Worm (Caenorhabditis elegans) whole organism, L3 larva: Measurements from ENCODE around the gene spp-13.

ENCODE experiments used
- ceh-82 ChIP-seq: fragments of 150-350 bp; optimal IDR thresholded peaks from 2 replicates; lab custom pipeline; 2014; ENCODE audit warnings: missing biosample characterization, missing genetic modification characterization
- jun-1 ChIP-seq: fragments of 150-350 bp; optimal IDR thresholded peaks from 2 replicates; lab custom pipeline; 2014; ENCODE audit warnings: missing biosample characterization, missing genetic modification reagents, missing genetic modification characterization
- nfya-1 ChIP-seq: sonication (generic microtip); optimal IDR thresholded peaks from 2 replicates; lab custom pipeline; 2017; ENCODE audit warnings: missing genetic modification characterization, mild to moderate bottlenecking, missing compliant biosample characterization, antibody characterized with exemption, moderate library complexity; ENCODE audit not compliant: insufficient read depth
- nhr-12 ChIP-seq: fragments of 150-350 bp; optimal IDR thresholded peaks from 2 replicates; lab custom pipeline; 2014; ENCODE audit warnings: missing biosample characterization, missing genetic modification characterization
- nhr-25 ChIP-seq: sonication (generic microtip); optimal IDR thresholded peaks from 2 replicates; lab custom pipeline; 2017; ENCODE audit warnings: missing biosample characterization, missing genetic modification characterization
- pha-4 ChIP-seq: fragments of 150-350 bp; optimal IDR thresholded peaks from 2 replicates; lab custom pipeline; 2014; ENCODE audit warnings: missing biosample characterization, missing genetic modification reagents, missing genetic modification characterization
- snpc-4 ChIP-seq: fragments of 150-350 bp; optimal IDR thresholded peaks from 2 replicates; lab custom pipeline; 2014; ENCODE audit warnings: missing biosample characterization, missing genetic modification characterization
- unc-62 ChIP-seq: fragments of 150-350 bp; sonication (generic microtip); optimal IDR thresholded peaks from 4 replicates; lab custom pipeline; 2014; ENCODE audit warnings: missing biosample characterization, missing genetic modification reagents, missing genetic modification characterization
- zag-1 ChIP-seq: fragments of 150-350 bp; optimal IDR thresholded peaks from 2 replicates; lab custom pipeline; 2014; ENCODE audit warnings: missing biosample characterization, missing genetic modification characterization

- TF ChIP-seq jun-1, result no peak
- no peak for TF ChIP-seq nfya-1 (tag; lab: Kevin White, UChicago)
- TF ChIP-seq snpc-4 (tag; lab: Kevin White, UChicago), result no peak
- no peak for TF ChIP-seq nhr-12 (tag; lab: Kevin White, UChicago)
- TF ChIP-seq nhr-25 (tag; lab: Kevin White, UChicago), result no peak
- no peak for TF ChIP-seq unc-62
- no peak for TF ChIP-seq zag-1
- no peak for TF ChIP-seq ceh-82 (tag; lab: Kevin White, UChicago)
- TF ChIP-seq pha-4 (tag; lab: Kevin White, UChicago), result no peak
These were observed 20.4 kb upstream of the spp-13 start for ce11 chrX:8438756-8439155.
